Fruit fly (Drosophila melanogaster) whole organism, embryonic: ENCODE measurements around the gene Fbw5.

ENCODE experiments used
- B-H2 ChIP-seq: fragments of 200-800 bp; sonication (Bioruptor generic); optimal IDR thresholded peaks from 2 replicates; lab custom pipeline; 2018; ENCODE audit warnings: missing biosample characterization, mild to moderate bottlenecking, missing genetic modification characterization
- CG10431 ChIP-seq: fragments of 200-800 bp; sonication (Bioruptor generic); optimal IDR thresholded peaks from 3 replicates; lab custom pipeline; 2018; ENCODE audit warnings: missing biosample characterization, mild to moderate bottlenecking, missing genetic modification characterization
- CG11247 ChIP-seq: fragments of 200-800 bp; sonication (Bioruptor generic); IDR thresholded peaks from 2 replicates; pipeline ENCODE4 v1.3.6; 2022; ENCODE audit warnings: missing biosample characterization, missing genetic modification characterization
- CG11398 ChIP-seq: fragments of 200-800 bp; sonication (Bioruptor generic); optimal IDR thresholded peaks from 2 replicates; lab custom pipeline; 2016; ENCODE audit warnings: missing biosample characterization, missing genetic modification characterization
- CG12299 ChIP-seq: fragments of 200-800 bp; sonication (Bioruptor generic); optimal IDR thresholded peaks from 2 replicates; lab custom pipeline; 2018; ENCODE audit warnings: missing biosample characterization, mild to moderate bottlenecking, missing genetic modification characterization
- CG12942 ChIP-seq: fragments of 200-800 bp; sonication (Bioruptor generic); optimal IDR thresholded peaks from 3 replicates; lab custom pipeline; 2016; ENCODE audit warnings: missing biosample characterization, missing genetic modification characterization
- CG13296 ChIP-seq: fragments of 200-800 bp; sonication (Bioruptor generic); optimal IDR thresholded peaks from 3 replicates; lab custom pipeline; 2018; ENCODE audit warnings: missing biosample characterization, mild to moderate bottlenecking, missing genetic modification characterization
- CG13424 ChIP-seq: fragments of 200-800 bp; sonication (Bioruptor generic); optimal IDR thresholded peaks from 2 replicates; lab custom pipeline; 2019; ENCODE audit warnings: missing biosample characterization, mild to moderate bottlenecking, missing genetic modification characterization, moderate library complexity
- CG14050 ChIP-seq: fragments of 200-800 bp; sonication (Bioruptor generic); IDR thresholded peaks from 3 replicates; pipeline ENCODE4 v1.3.6; 2022; ENCODE audit warnings: missing biosample characterization, missing genetic modification characterization
- CG17186 ChIP-seq: fragments of 200-800 bp; sonication (Bioruptor generic); optimal IDR thresholded peaks from 3 replicates; lab custom pipeline; 2017; ENCODE audit warnings: missing biosample characterization, missing genetic modification reagents, missing genetic modification characterization
- CG2875 ChIP-seq: fragments of 200-800 bp; sonication (Bioruptor generic); optimal IDR thresholded peaks from 2 replicates; lab custom pipeline; 2017; ENCODE audit warnings: missing biosample characterization, mild to moderate bottlenecking, missing genetic modification characterization, missing genetic modification reagents
- CG4707 ChIP-seq: fragments of 200-800 bp; sonication (Bioruptor generic); optimal IDR thresholded peaks from 2 replicates; lab custom pipeline; 2018; ENCODE audit warnings: missing biosample characterization, mild to moderate bottlenecking, missing genetic modification characterization, moderate library complexity
- CG6654 ChIP-seq: fragments of 200-800 bp; sonication (Bioruptor generic); optimal IDR thresholded peaks from 2 replicates; lab custom pipeline; 2017; ENCODE audit warnings: missing biosample characterization, mild to moderate bottlenecking, missing genetic modification characterization
- CG6813 ChIP-seq: fragments of 200-800 bp; sonication (Bioruptor generic); optimal IDR thresholded peaks from 2 replicates; lab custom pipeline; 2017; ENCODE audit warnings: missing biosample characterization, missing genetic modification characterization, mild to moderate bottlenecking, moderate library complexity, missing genetic modification reagents
- CG7357 ChIP-seq: fragments of 200-800 bp; sonication (Bioruptor generic); IDR thresholded peaks from 3 replicates; pipeline ENCODE4 v1.3.6; 2022; ENCODE audit warnings: missing biosample characterization, missing genetic modification characterization
- CG7839 ChIP-seq: fragments of 200-800 bp; sonication (Bioruptor generic); optimal IDR thresholded peaks from 3 replicates; lab custom pipeline; 2018; ENCODE audit warnings: missing biosample characterization, mild to moderate bottlenecking, missing genetic modification characterization, moderate library complexity
- CG7963 ChIP-seq: fragments of 200-800 bp; sonication (Bioruptor generic); IDR thresholded peaks from 3 replicates; pipeline ENCODE4 v1.3.6; 2022; ENCODE audit warnings: missing biosample characterization, missing genetic modification characterization; ENCODE audit not compliant: partially characterized antibody
- CG8089 ChIP-seq: fragments of 200-800 bp; sonication (Bioruptor generic); optimal IDR thresholded peaks from 3 replicates; lab custom pipeline; 2016; ENCODE audit warnings: missing biosample characterization, missing genetic modification characterization
- CG9932 ChIP-seq: fragments of 200-800 bp; sonication (Bioruptor generic); IDR thresholded peaks from 2 replicates; pipeline ENCODE4 v1.3.6; 2022; ENCODE audit warnings: missing biosample characterization, missing genetic modification characterization
- Dad ChIP-seq: fragments of 200-800 bp; sonication (Bioruptor generic); optimal IDR thresholded peaks from 3 replicates; lab custom pipeline; 2016; ENCODE audit warnings: missing biosample characterization, missing genetic modification characterization
- Dfd ChIP-seq, 2 experiments: fragments of >200 bp; optimal IDR thresholded peaks; 2 replicates each; lab custom pipeline; 2017; ENCODE audit warnings: missing biosample characterization in 2 of 2, missing genetic modification characterization in 2 of 2
- Dref ChIP-seq: fragments of 200-800 bp; sonication (Bioruptor generic); IDR thresholded peaks from 2 replicates; pipeline ENCODE4 v1.3.6; 2022; ENCODE audit warnings: missing biosample characterization, missing genetic modification characterization
- H2.0 ChIP-seq: fragments of 200-800 bp; sonication (Bioruptor generic); IDR thresholded peaks from 2 replicates; pipeline ENCODE4 v1.3.6; 2022; ENCODE audit warnings: missing biosample characterization, missing genetic modification characterization
- Lpt ChIP-seq: fragments of >200 bp; optimal IDR thresholded peaks from 2 replicates; lab custom pipeline; 2018; ENCODE audit warnings: missing biosample characterization, missing genetic modification characterization
- NFAT ChIP-seq: fragments of 200-800 bp; sonication (Bioruptor generic); IDR thresholded peaks from 2 replicates; pipeline ENCODE4 v1.3.6; 2022; ENCODE audit warnings: missing biosample characterization, missing genetic modification characterization
- Nf-YC ChIP-seq: fragments of 200-800 bp; optimal IDR thresholded peaks from 3 replicates; lab custom pipeline; 2019; ENCODE audit warnings: missing biosample characterization, mild to moderate bottlenecking, missing genetic modification characterization, moderate library complexity
- Ravus ChIP-seq: fragments of 200-800 bp; sonication (Bioruptor generic); IDR thresholded peaks from 2 replicates; pipeline ENCODE4 v1.3.6; 2022; ENCODE audit warnings: missing biosample characterization, missing genetic modification characterization
- abd-A ChIP-seq: fragments of 200-800 bp; sonication (Bioruptor generic); optimal IDR thresholded peaks from 3 replicates; lab custom pipeline; 2019; ENCODE audit warnings: missing biosample characterization, mild to moderate bottlenecking, missing genetic modification characterization, moderate library complexity
- bcd ChIP-seq: fragments of 200-800 bp; sonication (Bioruptor generic); optimal IDR thresholded peaks from 2 replicates; lab custom pipeline; 2017; ENCODE audit warnings: missing biosample characterization, mild to moderate bottlenecking, missing genetic modification characterization
- cad ChIP-seq: fragments of >200 bp; optimal IDR thresholded peaks from 2 replicates; lab custom pipeline; 2017; ENCODE audit warnings: missing biosample characterization, missing genetic modification characterization
- cg ChIP-seq: fragments of 200-800 bp; sonication (Bioruptor generic); optimal IDR thresholded peaks from 3 replicates; lab custom pipeline; 2019; ENCODE audit warnings: missing biosample characterization, mild to moderate bottlenecking, missing genetic modification characterization, moderate library complexity
- croc ChIP-seq: fragments of 200-800 bp; sonication (Bioruptor generic); conservative IDR thresholded peaks from 3 replicates; pipeline ENCODE4 v1.3.6; 2022; ENCODE audit warnings: missing biosample characterization, missing genetic modification characterization
- dati ChIP-seq: fragments of 200-800 bp; sonication (Bioruptor generic); IDR thresholded peaks from 2 replicates; pipeline ENCODE4 v1.3.6; 2022; ENCODE audit warnings: missing biosample characterization, missing genetic modification characterization
- emc ChIP-seq: fragments of 200-800 bp; sonication (Bioruptor generic); optimal IDR thresholded peaks from 2 replicates; lab custom pipeline; 2016; ENCODE audit warnings: missing biosample characterization, missing genetic modification characterization
- gcm2 ChIP-seq: fragments of 200-800 bp; sonication (Bioruptor generic); optimal IDR thresholded peaks from 2 replicates; lab custom pipeline; 2016; ENCODE audit warnings: missing biosample characterization, missing genetic modification characterization
- gro ChIP-seq: fragments of 200-800 bp; sonication (Bioruptor generic); optimal IDR thresholded peaks from 2 replicates; lab custom pipeline; 2016; ENCODE audit warnings: missing biosample characterization, missing genetic modification characterization
- hbn ChIP-seq: fragments of 200-800 bp; sonication (Bioruptor generic); IDR thresholded peaks from 2 replicates; pipeline ENCODE4 v1.3.6; 2022; ENCODE audit warnings: missing biosample characterization, missing genetic modification characterization; ENCODE audit not compliant: partially characterized antibody
- hth ChIP-seq: fragments of >200 bp; optimal IDR thresholded peaks from 2 replicates; lab custom pipeline; 2017; ENCODE audit warnings: inconsistent platforms
- jumu ChIP-seq: fragments of 200-800 bp; sonication (Bioruptor generic); optimal IDR thresholded peaks from 3 replicates; lab custom pipeline; 2016; ENCODE audit warnings: missing biosample characterization, missing genetic modification characterization
- lola ChIP-seq, 3 experiments: fragments of >200 bp in 2 of 3; fragments of 200-800 bp in 1 of 3; sonication (Bioruptor generic) in 1 of 3; optimal IDR thresholded peaks; 2 replicates each; lab custom pipeline; 2017 to 2019; ENCODE audit warnings: missing biosample characterization in 3 of 3, missing genetic modification characterization in 3 of 3, mild to moderate bottlenecking in 1 of 3, moderate library complexity in 1 of 3
- nmo ChIP-seq: fragments of 200-800 bp; sonication (Bioruptor generic); optimal IDR thresholded peaks from 2 replicates; lab custom pipeline; 2018; ENCODE audit warnings: missing biosample characterization, mild to moderate bottlenecking, missing genetic modification characterization, moderate library complexity
- org-1 ChIP-seq: fragments of 200-800 bp; sonication (Bioruptor generic); optimal IDR thresholded peaks from 2 replicates; lab custom pipeline; 2017; ENCODE audit warnings: missing biosample characterization, missing genetic modification characterization
- pb ChIP-seq: fragments of 200-800 bp; sonication (Bioruptor generic); optimal IDR thresholded peaks from 3 replicates; lab custom pipeline; 2016; ENCODE audit warnings: missing biosample characterization, missing genetic modification characterization
- pnt ChIP-seq: fragments of 200-800 bp; sonication (Bioruptor generic); optimal IDR thresholded peaks from 3 replicates; lab custom pipeline; 2016; ENCODE audit warnings: missing biosample characterization, missing genetic modification characterization
- pzg ChIP-seq: fragments of 200-800 bp; sonication (Bioruptor generic); optimal IDR thresholded peaks from 3 replicates; lab custom pipeline; 2018; ENCODE audit warnings: missing biosample characterization, mild to moderate bottlenecking, missing genetic modification characterization, moderate library complexity
- ranshi ChIP-seq: fragments of 200-800 bp; sonication (Bioruptor generic); IDR thresholded peaks from 2 replicates; pipeline ENCODE4 v1.3.6; 2022; ENCODE audit warnings: missing biosample characterization, missing genetic modification characterization
- sr ChIP-seq: fragments of 200-800 bp; sonication (Bioruptor generic); IDR thresholded peaks from 3 replicates; pipeline ENCODE4 v1.3.6; 2022; ENCODE audit warnings: missing biosample characterization, missing genetic modification characterization
- sug ChIP-seq: fragments of 200-800 bp; optimal IDR thresholded peaks from 2 replicates; lab custom pipeline; 2019; ENCODE audit warnings: missing biosample characterization, mild to moderate bottlenecking, missing genetic modification characterization, moderate library complexity
- tgo ChIP-seq: fragments of 200-800 bp; sonication (Bioruptor generic); IDR thresholded peaks from 3 replicates; pipeline ENCODE4 v1.3.6; 2022; ENCODE audit warnings: missing biosample characterization, missing genetic modification characterization
- zen ChIP-seq: fragments of 200-800 bp; sonication (Bioruptor generic); optimal IDR thresholded peaks from 3 replicates; lab custom pipeline; 2018; ENCODE audit warnings: missing biosample characterization, mild to moderate bottlenecking, missing genetic modification characterization, moderate library complexity

Gene Fbw5

dm6 chr2L:6098479-6099269 is 32.9 kb upstream of the Fbw5 start, which contains the start of gene CG9175:
Gene CG9175, minus strand, starts transcription at chr2L:6098966.
- TF ChIP-seq emc (GFP tag; lab: Kevin White, UChicago), result no peak
- TF ChIP-seq Dref (GFP tag; lab: Robert Waterston, UW), result peak; percentile 100
- TF ChIP-seq ranshi (GFP tag; lab: Robert Waterston, UW), result 0 out of 2 replicates have a peak, but pooled peaks have one; percentile 23
- TF ChIP-seq H2.0, result no peak
- TF ChIP-seq jumu (GFP tag; lab: Kevin White, UChicago), result peak; percentile 48
- no peak for TF ChIP-seq CG13296 (GFP tag; lab: Kevin White, UChicago)
- no peak for TF ChIP-seq cad (GFP tag; lab: Kevin White, UChicago)
- no peak for TF ChIP-seq Dfd (GFP tag; optimal IDR thresholded peaks at IDR 0.05; lab: Kevin White, UChicago)
- TF ChIP-seq CG11398 (GFP tag; lab: Kevin White, UChicago), result peak; percentile 5
- TF ChIP-seq CG11247 (GFP tag; lab: Robert Waterston, UW), result 0 out of 2 replicates have a peak, but pooled peaks have one; percentile 13
- TF ChIP-seq CG2875, result no peak
- peak; percentile 29 for TF ChIP-seq CG7839 (tag; lab: Kevin White, UChicago)
- TF ChIP-seq CG7963 (GFP tag; lab: Robert Waterston, UW), result peak; percentile 93
- peak; percentile 62 for TF ChIP-seq abd-A
- no peak for TF ChIP-seq CG7357 (GFP tag; lab: Robert Waterston, UW)
- no peak for TF ChIP-seq croc (GFP tag; lab: Robert Waterston, UW)
- TF ChIP-seq CG12299, result no peak
- TF ChIP-seq lola (GFP tag; optimal IDR thresholded peaks at IDR 0.05; lab: Kevin White, UChicago), result no peak
- peak; percentile 98 for TF ChIP-seq hbn
- TF ChIP-seq nmo (GFP tag; lab: Kevin White, UChicago), result peak; percentile 67
- no peak for TF ChIP-seq Ravus (GFP tag; lab: Robert Waterston, UW)
- no peak for TF ChIP-seq CG6654 (GFP tag; lab: Kevin White, UChicago)
- TF ChIP-seq sug (tag; lab: Kevin White, UChicago), result peak; percentile 62
- no peak for TF ChIP-seq hth (lab: Kevin White, UChicago)
- no peak for TF ChIP-seq Lpt (GFP tag; lab: Kevin White, UChicago)
- TF ChIP-seq dati (GFP tag; lab: Robert Waterston, UW), result no peak
- TF ChIP-seq B-H2, result peak; percentile 65
- TF ChIP-seq pnt (GFP tag; lab: Kevin White, UChicago), result peak; percentile 12
- TF ChIP-seq org-1 (GFP tag; lab: Kevin White, UChicago), result no peak
- TF ChIP-seq CG13424 (tag; lab: Kevin White, UChicago), result peak; percentile 28
- peak; percentile 85 for TF ChIP-seq CG17186 (GFP tag; lab: Kevin White, UChicago)
- TF ChIP-seq zen (tag; lab: Kevin White, UChicago), result peak; percentile 63
- no peak for TF ChIP-seq cg (GFP tag; lab: Kevin White, UChicago)
- TF ChIP-seq pzg, result peak; percentile 100
- TF ChIP-seq CG14050, result no peak; the same call in 2 of the 3 replicates
- peak; percentile 83 for TF ChIP-seq gro (GFP tag; lab: Kevin White, UChicago)
- peak; percentile 46 for TF ChIP-seq Dad (GFP tag; lab: Kevin White, UChicago)
- TF ChIP-seq CG12942 (GFP tag; lab: Kevin White, UChicago), result no peak
- peak; percentile 44 for TF ChIP-seq Nf-YC
- peak; percentile 72 for TF ChIP-seq CG9932 (GFP tag; lab: Robert Waterston, UW)
- TF ChIP-seq tgo (GFP tag; lab: Robert Waterston, UW), result no peak
- TF ChIP-seq CG6813 (GFP tag; lab: Kevin White, UChicago), result no peak
- no peak for TF ChIP-seq CG4707 (GFP tag; lab: Kevin White, UChicago)
- TF ChIP-seq NFAT (GFP tag; lab: Robert Waterston, UW), result peak; percentile 49; the same call in 1 of the 2 replicates
- TF ChIP-seq gcm2 (GFP tag; lab: Kevin White, UChicago), result no peak
- no peak for TF ChIP-seq sr (GFP tag; lab: Robert Waterston, UW)
- TF ChIP-seq CG8089 (GFP tag; lab: Kevin White, UChicago), result no peak
- no peak for TF ChIP-seq CG10431 (GFP tag; lab: Kevin White, UChicago)
- peak; percentile 43 for TF ChIP-seq bcd (GFP tag; lab: Kevin White, UChicago)
- TF ChIP-seq pb (GFP tag; lab: Kevin White, UChicago), result peak; percentile 7
